Worm (Caenorhabditis elegans) whole organism, midembryonic: Measurements from ENCODE around the gene Y46H3C.7.

ENCODE experiments used
- cog-1 ChIP-seq: sonication (generic microtip); optimal IDR thresholded peaks from 2 replicates; lab custom pipeline; 2016; ENCODE audit warnings: missing genetic modification characterization, missing compliant biosample characterization
- flt-1 ChIP-seq: fragments of 200-800 bp; sonication (Bioruptor generic); IDR thresholded peaks from 2 replicates; pipeline ENCODE4 v1.3.6; 2022; ENCODE audit warnings: missing genetic modification characterization, missing compliant biosample characterization
- med-1 ChIP-seq: sonication (generic microtip); optimal IDR thresholded peaks from 2 replicates; lab custom pipeline; 2017; ENCODE audit warnings: missing genetic modification characterization, mild to moderate bottlenecking, missing compliant biosample characterization, antibody characterized with exemption, missing genetic modification reagents; ENCODE audit not compliant: insufficient read depth
- ref-1 ChIP-seq: fragments of 200-800 bp; sonication (Bioruptor generic); conservative IDR thresholded peaks from 2 replicates; pipeline ENCODE4 v1.3.6; 2022; ENCODE audit warnings: missing genetic modification reagents, missing genetic modification characterization, missing compliant biosample characterization
- tab-1 ChIP-seq: fragments of 200-800 bp; sonication (Bioruptor generic); IDR thresholded peaks from 2 replicates; pipeline ENCODE4 v1.3.6; 2022; ENCODE audit warnings: missing genetic modification characterization, missing compliant biosample characterization
- ztf-23 ChIP-seq: fragments of 200-800 bp; sonication (Bioruptor generic); IDR thresholded peaks from 2 replicates; pipeline ENCODE4 v1.3.6; 2022; ENCODE audit warnings: missing genetic modification reagents, missing genetic modification characterization, missing compliant biosample characterization

DNA sequence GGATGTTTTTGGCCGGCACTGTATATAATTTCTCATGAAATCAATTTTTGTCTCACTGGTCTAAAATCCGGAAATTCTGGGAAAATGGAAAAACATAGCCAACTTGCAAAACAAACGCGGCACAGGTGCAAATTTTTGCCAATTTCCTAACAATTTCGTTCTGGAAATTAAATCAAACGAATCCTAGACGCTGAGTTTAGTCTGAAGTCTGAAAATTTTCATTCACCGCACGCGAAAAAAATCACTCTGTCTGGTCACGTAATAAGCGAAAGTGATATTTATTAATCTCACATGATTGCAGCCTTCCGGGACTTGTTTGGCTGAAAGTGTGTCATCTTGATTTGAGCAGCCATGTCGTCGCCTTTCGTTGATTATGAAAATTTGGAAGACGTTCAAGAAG lies 23.1 kb upstream of the Y46H3C.7 start, which contains the start of gene srw-103:
- TF ChIP-seq flt-1 (GFP tag; lab: Robert Waterston, UW): no peak
- TF ChIP-seq cog-1: no peak
- no peak for TF ChIP-seq med-1 (GFP tag; lab: Kevin White, UChicago)
- no peak for TF ChIP-seq tab-1 (GFP tag; lab: Robert Waterston, UW)
- TF ChIP-seq ref-1 (GFP tag; lab: Robert Waterston, UW): no peak
- no peak for TF ChIP-seq ztf-23
